Worm (Caenorhabditis elegans): ENCODE measurements around the gene ZC443.2.
A peak's percentile ranks its signal among the peaks of the same experiment; 100 is the strongest.

ZC443.2 gene

DNA sequence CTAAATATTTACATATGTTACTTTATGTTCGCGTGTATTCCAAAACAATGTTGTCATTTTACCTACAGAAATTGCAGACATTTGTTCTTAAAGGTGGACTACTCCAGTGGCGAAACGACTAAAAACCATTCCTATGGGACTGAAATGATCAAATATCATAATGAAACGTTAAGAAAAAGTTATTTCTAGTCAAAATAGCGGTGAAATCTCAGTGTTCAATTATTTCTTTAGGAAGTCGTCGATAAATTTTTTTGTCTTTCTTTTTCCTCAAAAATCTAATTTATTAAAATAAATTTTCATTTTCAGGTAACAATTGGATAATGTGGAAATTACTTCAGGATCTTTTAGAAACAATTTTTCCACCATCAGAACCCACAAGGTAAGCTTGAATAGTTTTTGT, 24.4 kb upstream of the ZC443.2 start, which contains the start of gene C44H9.4:
TSS of gene C44H9.4 (plus strand) at position 301 of the 400 bp plus-strand sequence.
- TF ChIP-seq ceh-63 (GFP tag; optimal IDR thresholded peaks at IDR 0.05) (no peak), fkh-10 (GFP tag; optimal IDR thresholded peaks at IDR 0.05) (no peak), F16B12.6 (tag; optimal IDR thresholded peaks at IDR 0.05) (no peak), pax-3 (tag; optimal IDR thresholded peaks at IDR 0.05) (no peak), nhr-90 (tag; optimal IDR thresholded peaks at IDR 0.05; ENCODE audit: poor library complexity) (no peak), elt-2 (tag; optimal IDR thresholded peaks at IDR 0.05) (no peak)

DNA sequence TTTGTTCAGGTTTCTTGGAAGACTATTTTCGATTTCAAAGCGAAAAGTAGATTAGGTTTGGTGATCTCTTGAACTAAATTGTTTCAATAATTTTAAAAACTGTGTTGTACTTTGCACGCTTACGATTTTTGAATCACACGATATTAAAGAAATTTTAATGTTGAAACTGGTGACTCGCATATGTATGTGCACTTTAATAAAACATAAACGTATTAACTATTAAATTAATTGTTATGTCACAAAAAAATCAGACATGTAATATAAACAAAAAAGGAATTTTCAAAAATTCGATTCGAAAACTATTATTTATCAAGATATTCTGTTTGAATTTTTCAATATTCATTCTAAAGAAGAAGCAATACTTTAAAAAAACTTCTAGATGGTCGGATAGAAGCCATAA, 16.2 kb upstream of the ZC443.2 start, which contains the start of gene ugt-15:
TSS of gene ugt-15 (plus strand) at position 301 of the 400 bp plus-strand sequence.
- TF ChIP-seq nhr-76 (tag; optimal IDR thresholded peaks at IDR 0.05) (no peak), F16B12.6 (tag; optimal IDR thresholded peaks at IDR 0.05) (no peak), fos-1 (tag; optimal IDR thresholded peaks at IDR 0.05) (no peak), nhr-28 (tag; optimal IDR thresholded peaks at IDR 0.05) (no peak), pax-3 (tag; optimal IDR thresholded peaks at IDR 0.05) (no peak), lin-15B (tag; optimal IDR thresholded peaks at IDR 0.05) (no peak)

DNA sequence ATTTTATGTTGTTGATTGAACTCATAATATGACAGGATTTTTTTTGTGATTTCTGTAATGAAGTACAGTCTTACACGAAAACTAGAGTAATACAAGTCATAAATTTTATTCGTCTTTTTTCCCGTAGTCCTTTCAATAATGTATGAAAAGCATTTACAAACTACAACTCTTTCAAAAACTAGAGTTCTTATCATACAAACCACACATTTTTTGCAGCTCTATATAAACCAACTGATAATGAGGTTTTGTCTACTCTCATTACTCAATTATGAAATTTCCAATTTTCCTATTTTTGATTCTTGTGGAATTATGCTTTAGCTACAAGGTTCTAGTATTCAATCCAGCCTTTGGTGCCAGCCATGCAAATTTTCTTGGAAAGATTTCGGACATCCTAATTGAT, 13.8 kb upstream of the ZC443.2 start, which contains the start of gene ugt-16:
TSS of gene ugt-16 (plus strand) at position 248 of the 400 bp plus-strand sequence.
- TF ChIP-seq tlp-1 (tag; optimal IDR thresholded peaks at IDR 0.05) (no peak), mab-9 (GFP tag; IDR thresholded peaks at IDR 0.05) (no peak), ces-1 (GFP tag; optimal IDR thresholded peaks at IDR 0.05) (no peak), nhr-84 (tag; optimal IDR thresholded peaks at IDR 0.05) (no peak), zag-1 (tag; optimal IDR thresholded peaks at IDR 0.05) (no peak), egl-13 (tag; optimal IDR thresholded peaks at IDR 0.05) (no peak), hpl-2 (GFP tag; optimal IDR thresholded peaks at IDR 0.05) (no peak), nhr-11 (tag; optimal IDR thresholded peaks at IDR 0.05) (no peak), snpc-4 (tag; optimal IDR thresholded peaks at IDR 0.05) (no peak), tbx-2 (tag; optimal IDR thresholded peaks at IDR 0.05) (no peak), hlh-4 (tag; optimal IDR thresholded peaks at IDR 0.05) (no peak), swsn-7 (tag; optimal IDR thresholded peaks at IDR 0.05) (no peak), elt-2 (tag; optimal IDR thresholded peaks at IDR 0.05) (peak; percentile 78), nhr-20 (tag; optimal IDR thresholded peaks at IDR 0.05) (peak; percentile 50), fkh-8 (tag; optimal IDR thresholded peaks at IDR 0.05) (no peak)

DNA sequence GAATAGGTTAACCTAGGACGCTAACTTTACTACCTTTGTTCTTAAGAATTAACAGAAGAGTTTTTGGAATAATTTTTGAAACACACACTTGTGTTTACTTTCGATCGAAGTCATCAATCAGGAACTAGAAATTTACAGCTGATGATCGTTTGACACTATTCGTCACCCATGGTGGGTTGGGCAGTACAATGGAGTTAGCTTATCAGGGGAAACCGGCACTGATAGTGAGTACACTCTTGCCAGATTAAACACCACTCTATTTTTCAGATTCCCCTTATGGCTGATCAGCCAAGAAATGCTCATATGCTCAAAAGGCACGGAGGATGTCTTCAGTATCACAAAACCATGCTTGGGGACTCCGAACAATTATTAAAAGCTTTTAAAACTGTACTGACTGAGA, 11.1 kb upstream of the ZC443.2 start:
- TF ChIP-seq nhr-20 (tag; optimal IDR thresholded peaks at IDR 0.05) (peak; percentile 44), elt-2 (tag; optimal IDR thresholded peaks at IDR 0.05) (peak; percentile 64), isw-1 (GFP tag; IDR thresholded peaks at IDR 0.05) (no peak), C16A3.4 (tag; optimal IDR thresholded peaks at IDR 0.05) (no peak), nhr-85 (tag) (no peak)

DNA sequence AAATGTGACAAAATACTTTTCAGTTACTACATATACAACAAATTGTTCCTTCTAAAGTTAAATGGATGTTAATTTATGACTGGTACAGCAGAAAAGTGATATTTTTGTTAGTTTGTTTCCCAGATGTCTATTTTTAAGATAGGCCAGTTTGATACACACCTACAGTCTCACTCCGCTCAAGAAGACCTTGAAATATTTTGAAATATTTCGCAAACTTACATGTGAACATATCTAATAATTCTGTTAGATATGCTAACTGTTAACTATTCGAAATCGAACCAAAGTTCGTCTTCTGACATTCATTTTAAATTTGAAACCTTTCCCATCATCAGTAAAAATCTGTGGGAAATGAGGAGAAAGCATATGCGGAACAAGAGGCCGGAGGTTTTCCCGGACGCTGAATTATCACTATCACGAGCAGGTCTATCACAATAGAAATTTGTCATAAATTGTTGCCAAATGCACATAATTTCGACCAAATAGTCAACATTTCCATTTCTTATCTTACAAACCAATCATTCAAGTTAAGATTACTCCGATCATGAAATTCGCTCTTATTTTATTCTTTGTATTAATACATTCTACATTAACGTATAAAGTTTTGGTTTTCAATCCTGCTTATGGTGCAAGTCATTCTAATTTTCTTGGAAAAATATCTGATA, 8.9 kb upstream of the ZC443.2 start, which contains the start of the genes ZC443.4 and ugt-18:
TSS of gene ZC443.4 (minus strand) at position 95 of the 662 bp plus-strand sequence.
TSS of gene ugt-18 (plus strand) at position 469 of the 662 bp plus-strand sequence.
- no peak for TF ChIP-seq lin-14 (GFP tag; optimal IDR thresholded peaks at IDR 0.05)
- peak; percentile 19 for TF ChIP-seq elt-2 (tag; optimal IDR thresholded peaks at IDR 0.05)

DNA sequence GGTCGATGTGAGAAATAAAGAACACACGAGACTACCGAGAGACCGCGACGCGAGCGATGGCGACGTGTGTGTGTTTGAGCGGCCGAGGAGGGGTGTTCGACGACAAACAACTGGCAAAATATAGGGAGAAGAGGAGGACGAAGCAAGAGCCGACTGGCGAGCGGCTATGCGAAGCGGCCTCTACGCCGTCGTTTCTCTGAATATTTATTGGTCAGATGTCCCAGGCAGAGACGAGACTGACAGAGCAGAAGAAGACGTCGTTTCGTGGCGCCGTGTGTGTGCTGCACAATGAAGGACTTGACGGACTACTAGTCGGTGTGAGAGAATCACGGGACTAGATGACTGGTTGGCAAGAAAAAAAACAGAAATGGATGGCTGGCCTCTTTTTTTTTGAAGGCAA, 8.2 kb upstream of the ZC443.2 start:
- no peak for TF ChIP-seq nhr-90 (tag; optimal IDR thresholded peaks at IDR 0.05; ENCODE audit: poor library complexity)
- TF ChIP-seq hpl-2 (GFP tag; optimal IDR thresholded peaks at IDR 0.05): no peak
- no peak for TF ChIP-seq Y116A8C.19 (tag; optimal IDR thresholded peaks at IDR 0.05; ENCODE audit: borderline replicate concordance)
- TF ChIP-seq egl-27 (tag; optimal IDR thresholded peaks at IDR 0.05): no peak
- TF ChIP-seq ama-1 (optimal IDR thresholded peaks at IDR 0.05): no peak
- no peak for TF ChIP-seq F16B12.6 (tag; optimal IDR thresholded peaks at IDR 0.05)
- no peak for TF ChIP-seq pag-3 (tag; optimal IDR thresholded peaks at IDR 0.05; ENCODE audit: borderline replicate concordance, insufficient read depth)
- TF ChIP-seq nhr-28 (tag; optimal IDR thresholded peaks at IDR 0.05): no peak
- TF ChIP-seq nhr-47 (tag; optimal IDR thresholded peaks at IDR 0.05): peak; percentile 51
- TF ChIP-seq blmp-1 (tag; optimal IDR thresholded peaks at IDR 0.05): no peak
- TF ChIP-seq hlh-17 (GFP tag; optimal IDR thresholded peaks at IDR 0.05; ENCODE audit: borderline replicate concordance): no peak
- TF ChIP-seq ceh-82 (tag; optimal IDR thresholded peaks at IDR 0.05): peak in 1 of 3 experiments; percentile 52
- peak; percentile 78 for TF ChIP-seq pax-3 (tag; optimal IDR thresholded peaks at IDR 0.05)
- TF ChIP-seq rnt-1 (tag; optimal IDR thresholded peaks at IDR 0.05): no peak
- TF ChIP-seq ces-1 (GFP tag; optimal IDR thresholded peaks at IDR 0.05): no peak
- no peak for TF ChIP-seq elt-3 (tag; optimal IDR thresholded peaks at IDR 0.05)
- no peak for TF ChIP-seq aly-2 (tag; optimal IDR thresholded peaks at IDR 0.05)
- TF ChIP-seq nhr-84 (tag; optimal IDR thresholded peaks at IDR 0.05): no peak
- no peak for TF ChIP-seq zag-1 (tag; optimal IDR thresholded peaks at IDR 0.05)
- TF ChIP-seq unc-130 (tag; optimal IDR thresholded peaks at IDR 0.05): no peak
- no peak for TF ChIP-seq aha-1 (tag; optimal IDR thresholded peaks at IDR 0.05)

Data from whole organism, L1 larva.